Fruit fly (Drosophila melanogaster) whole organism, embryonic: ENCODE measurements around the gene Pex7.

ENCODE experiments used
- Asciz ChIP-seq: fragments of 200-800 bp; sonication (Bioruptor generic); optimal IDR thresholded peaks from 2 replicates; lab custom pipeline; 2017; ENCODE audit warnings: missing biosample characterization, mild to moderate bottlenecking, missing genetic modification characterization, missing genetic modification reagents
- Awh ChIP-seq: fragments of 200-800 bp; sonication (Bioruptor generic); IDR thresholded peaks from 2 replicates; pipeline ENCODE4, ENCODE4 v1.3.6; 2022; ENCODE audit warnings: missing biosample characterization, missing genetic modification characterization
- B-H1 ChIP-seq: fragments of 200-800 bp; sonication (Bioruptor generic); IDR thresholded peaks from 3 replicates; pipeline ENCODE4 v1.3.6; 2022; ENCODE audit warnings: missing biosample characterization, missing genetic modification characterization
- B-H2 ChIP-seq: fragments of 200-800 bp; sonication (Bioruptor generic); optimal IDR thresholded peaks from 2 replicates; lab custom pipeline; 2018; ENCODE audit warnings: missing biosample characterization, mild to moderate bottlenecking, missing genetic modification characterization
- Blimp-1 ChIP-seq: fragments of 200-800 bp; sonication (Bioruptor generic); optimal IDR thresholded peaks from 3 replicates; lab custom pipeline; 2018; ENCODE audit warnings: missing biosample characterization, missing genetic modification characterization, mild to moderate bottlenecking, moderate library complexity, missing genetic modification reagents
- CG10979 ChIP-seq: fragments of 200-800 bp; sonication (Bioruptor generic); optimal IDR thresholded peaks from 2 replicates; lab custom pipeline; 2018; ENCODE audit warnings: missing biosample characterization, mild to moderate bottlenecking, missing genetic modification characterization, moderate library complexity
- CG11085 ChIP-seq: fragments of 200-800 bp; sonication (Bioruptor generic); IDR thresholded peaks from 2 replicates; pipeline ENCODE4 v1.3.6; 2022; ENCODE audit warnings: missing biosample characterization, missing genetic modification characterization
- CG12299 ChIP-seq: fragments of 200-800 bp; sonication (Bioruptor generic); optimal IDR thresholded peaks from 2 replicates; lab custom pipeline; 2018; ENCODE audit warnings: missing biosample characterization, mild to moderate bottlenecking, missing genetic modification characterization
- CG13424 ChIP-seq: fragments of 200-800 bp; sonication (Bioruptor generic); optimal IDR thresholded peaks from 2 replicates; lab custom pipeline; 2019; ENCODE audit warnings: missing biosample characterization, mild to moderate bottlenecking, missing genetic modification characterization, moderate library complexity
- CG14860 ChIP-seq: fragments of 200-800 bp; sonication (Bioruptor generic); IDR thresholded peaks from 3 replicates; pipeline ENCODE4 v1.3.6; 2022; ENCODE audit warnings: missing biosample characterization, missing genetic modification characterization; ENCODE audit not compliant: partially characterized antibody
- CG15011 ChIP-seq: fragments of 200-800 bp; sonication (Bioruptor generic); optimal IDR thresholded peaks from 3 replicates; lab custom pipeline; 2018; ENCODE audit warnings: missing biosample characterization, mild to moderate bottlenecking, missing genetic modification characterization
- CG15073 ChIP-seq: fragments of 200-800 bp; sonication (Bioruptor generic); optimal IDR thresholded peaks from 2 replicates; lab custom pipeline; 2016; ENCODE audit warnings: missing biosample characterization, missing genetic modification characterization
- CG18262 ChIP-seq: fragments of 200-800 bp; optimal IDR thresholded peaks from 3 replicates; lab custom pipeline; 2019; ENCODE audit warnings: missing biosample characterization, mild to moderate bottlenecking, missing genetic modification characterization, moderate library complexity
- CG2116 ChIP-seq: fragments of 200-800 bp; sonication (Bioruptor generic); optimal IDR thresholded peaks from 3 replicates; lab custom pipeline; 2018; ENCODE audit warnings: missing biosample characterization, mild to moderate bottlenecking, missing genetic modification characterization
- CG32532 ChIP-seq: fragments of 200-800 bp; sonication (Bioruptor generic); IDR thresholded peaks from 2 replicates; pipeline ENCODE4 v1.3.6; 2022; ENCODE audit warnings: missing biosample characterization, missing genetic modification characterization
- CG34224 ChIP-seq: fragments of 200-800 bp; sonication (Bioruptor generic); IDR thresholded peaks from 3 replicates; pipeline ENCODE4 v1.3.6; 2022; ENCODE audit warnings: missing biosample characterization, missing genetic modification characterization; ENCODE audit not compliant: partially characterized antibody
- CG4328 ChIP-seq: fragments of 200-800 bp; sonication (Bioruptor generic); optimal IDR thresholded peaks from 3 replicates; lab custom pipeline; 2017; ENCODE audit warnings: missing biosample characterization, missing genetic modification reagents, missing genetic modification characterization
- CG4617 ChIP-seq: fragments of 200-800 bp; sonication (Bioruptor generic); optimal IDR thresholded peaks from 3 replicates; lab custom pipeline; 2016; ENCODE audit warnings: missing biosample characterization, missing genetic modification characterization, borderline replicate concordance
- CG6272 ChIP-seq: fragments of 200-800 bp; sonication (Bioruptor generic); IDR thresholded peaks from 2 replicates; pipeline ENCODE4 v1.3.6; 2022; ENCODE audit warnings: missing biosample characterization, missing genetic modification characterization
- CG6683 ChIP-seq: fragments of 200-800 bp; sonication (Bioruptor generic); optimal IDR thresholded peaks from 2 replicates; lab custom pipeline; 2017; ENCODE audit warnings: missing biosample characterization, mild to moderate bottlenecking, missing genetic modification characterization, missing genetic modification reagents
- CG6854 ChIP-seq: fragments of 200-800 bp; sonication (Bioruptor generic); optimal IDR thresholded peaks from 3 replicates; lab custom pipeline; 2017; ENCODE audit warnings: missing biosample characterization, mild to moderate bottlenecking, missing genetic modification characterization
- CG7987 ChIP-seq: fragments of 200-800 bp; sonication (Bioruptor generic); optimal IDR thresholded peaks from 2 replicates; lab custom pipeline; 2018; ENCODE audit warnings: missing biosample characterization, mild to moderate bottlenecking, missing genetic modification characterization, moderate library complexity
- CG9876 ChIP-seq: fragments of 200-800 bp; sonication (Bioruptor generic); optimal IDR thresholded peaks from 2 replicates; lab custom pipeline; 2016; ENCODE audit warnings: missing biosample characterization, missing genetic modification characterization
- Camta ChIP-seq: fragments of 200-800 bp; sonication (Bioruptor generic); optimal IDR thresholded peaks from 2 replicates; lab custom pipeline; 2016; ENCODE audit warnings: missing biosample characterization, missing genetic modification characterization
- CoRest ChIP-seq: fragments of 200-800 bp; sonication (Bioruptor generic); optimal IDR thresholded peaks from 3 replicates; lab custom pipeline; 2018; ENCODE audit warnings: missing biosample characterization, mild to moderate bottlenecking, missing genetic modification characterization, moderate library complexity
- Dip3 ChIP-seq: fragments of 200-800 bp; sonication (Bioruptor generic); optimal IDR thresholded peaks from 3 replicates; lab custom pipeline; 2016; ENCODE audit warnings: missing biosample characterization, missing genetic modification characterization
- E2f2 ChIP-seq: fragments of 200-800 bp; sonication (Bioruptor generic); IDR thresholded peaks from 2 replicates; pipeline ENCODE4 v1.3.6; 2022; ENCODE audit warnings: missing biosample characterization, missing genetic modification characterization
- Jarid2 ChIP-seq: fragments of 200-800 bp; sonication (Bioruptor generic); optimal IDR thresholded peaks from 3 replicates; lab custom pipeline; 2017; ENCODE audit warnings: mild to moderate bottlenecking, missing biosample characterization, missing genetic modification reagents, missing genetic modification characterization
- Kr ChIP-seq: fragments of 200-800 bp; sonication (Bioruptor generic); optimal IDR thresholded peaks from 2 replicates; lab custom pipeline; 2017; ENCODE audit warnings: missing biosample characterization, mild to moderate bottlenecking, missing genetic modification characterization
- Med ChIP-seq: fragments of 200-800 bp; sonication (Bioruptor generic); peaks from one replicate; lab custom pipeline; 2016; ENCODE audit warnings: missing biosample characterization, missing genetic modification characterization, mild to moderate bottlenecking, inconsistent platforms, moderate library complexity
- Optix ChIP-seq: fragments of 200-800 bp; sonication (Bioruptor generic); IDR thresholded peaks from 3 replicates; pipeline ENCODE4 v1.3.6; 2022; ENCODE audit warnings: missing biosample characterization, missing genetic modification characterization
- PHDP ChIP-seq: fragments of 200-800 bp; sonication (Bioruptor generic); optimal IDR thresholded peaks from 3 replicates; lab custom pipeline; 2018; ENCODE audit warnings: missing biosample characterization, mild to moderate bottlenecking, missing genetic modification characterization, moderate library complexity
- Rfx ChIP-seq: fragments of 200-800 bp; sonication (Bioruptor generic); IDR thresholded peaks from 2 replicates; pipeline ENCODE4 v1.3.6; 2022; ENCODE audit warnings: missing biosample characterization, missing genetic modification characterization
- amos ChIP-seq: fragments of 200-800 bp; sonication (Bioruptor generic); IDR thresholded peaks from 2 replicates; pipeline ENCODE4 v1.3.6; 2022; ENCODE audit warnings: missing biosample characterization, missing genetic modification characterization; ENCODE audit not compliant: partially characterized antibody
- aop ChIP-seq: fragments of 200-800 bp; sonication (Bioruptor generic); IDR thresholded peaks from 2 replicates; pipeline ENCODE4 v1.3.6; 2022; ENCODE audit warnings: missing biosample characterization, missing genetic modification characterization
- danr ChIP-seq: fragments of 200-800 bp; sonication (Bioruptor generic); IDR thresholded peaks from 2 replicates; pipeline ENCODE4 v1.3.6; 2022; ENCODE audit warnings: missing biosample characterization, missing genetic modification characterization
- ewg ChIP-seq: fragments of 200-800 bp; sonication (Bioruptor generic); optimal IDR thresholded peaks from 3 replicates; lab custom pipeline; 2017; ENCODE audit warnings: mild to moderate bottlenecking, missing biosample characterization, missing genetic modification reagents, missing genetic modification characterization
- fd102C ChIP-seq: fragments of 200-800 bp; sonication (Bioruptor generic); optimal IDR thresholded peaks from 2 replicates; lab custom pipeline; 2018; ENCODE audit warnings: missing biosample characterization, mild to moderate bottlenecking, missing genetic modification characterization, moderate library complexity
- fd64A ChIP-seq: fragments of 200-800 bp; sonication (Bioruptor generic); optimal IDR thresholded peaks from 3 replicates; lab custom pipeline; 2018; ENCODE audit warnings: missing biosample characterization, mild to moderate bottlenecking, missing genetic modification characterization
- ftz-f1 ChIP-seq: fragments of 200-800 bp; sonication (Bioruptor generic); optimal IDR thresholded peaks from 2 replicates; lab custom pipeline; 2016; ENCODE audit warnings: missing biosample characterization, missing genetic modification characterization
- grn ChIP-seq: fragments of 200-800 bp; sonication (Bioruptor generic); optimal IDR thresholded peaks from 3 replicates; lab custom pipeline; 2017; ENCODE audit warnings: missing biosample characterization, missing genetic modification characterization
- jumu ChIP-seq: fragments of 200-800 bp; sonication (Bioruptor generic); optimal IDR thresholded peaks from 3 replicates; lab custom pipeline; 2016; ENCODE audit warnings: missing biosample characterization, missing genetic modification characterization
- nmo ChIP-seq: fragments of 200-800 bp; sonication (Bioruptor generic); optimal IDR thresholded peaks from 2 replicates; lab custom pipeline; 2018; ENCODE audit warnings: missing biosample characterization, mild to moderate bottlenecking, missing genetic modification characterization, moderate library complexity
- odd ChIP-seq: fragments of 200-800 bp; sonication (Bioruptor generic); optimal IDR thresholded peaks from 2 replicates; lab custom pipeline; 2017; ENCODE audit warnings: missing biosample characterization, mild to moderate bottlenecking, missing genetic modification characterization
- pita ChIP-seq: fragments of 200-800 bp; sonication (Bioruptor generic); optimal IDR thresholded peaks from 2 replicates; lab custom pipeline; 2017; ENCODE audit warnings: missing biosample characterization, mild to moderate bottlenecking, missing genetic modification characterization
- ranshi ChIP-seq: fragments of 200-800 bp; sonication (Bioruptor generic); IDR thresholded peaks from 2 replicates; pipeline ENCODE4 v1.3.6; 2022; ENCODE audit warnings: missing biosample characterization, missing genetic modification characterization
- repo ChIP-seq: fragments of 200-800 bp; sonication (Bioruptor generic); optimal IDR thresholded peaks from 2 replicates; lab custom pipeline; 2016; ENCODE audit warnings: missing biosample characterization, missing genetic modification characterization
- salm ChIP-seq: fragments of 200-800 bp; sonication (Bioruptor generic); optimal IDR thresholded peaks from 2 replicates; lab custom pipeline; 2018; ENCODE audit warnings: missing biosample characterization, mild to moderate bottlenecking, missing genetic modification characterization
- zf30C ChIP-seq: fragments of 200-800 bp; sonication (Bioruptor generic); optimal IDR thresholded peaks from 3 replicates; lab custom pipeline; 2018; ENCODE audit warnings: missing biosample characterization, mild to moderate bottlenecking, missing genetic modification characterization

The Pex7 gene

dm6 chr3L:8696487-8696954, 49.6 kb downstream of the Pex7 start (continued):
- TF ChIP-seq fd64A (GFP tag; lab: Kevin White, UChicago) = peak; percentile 86
- TF ChIP-seq B-H1 (GFP tag; lab: Robert Waterston, UW) = no peak; the same call in 2 of the 3 replicates
- TF ChIP-seq ewg = peak; percentile 45
- peak; percentile 34; the same call in 1 of the 3 replicates for TF ChIP-seq Optix (GFP tag; lab: Robert Waterston, UW)
- TF ChIP-seq CG7987 (GFP tag; lab: Kevin White, UChicago) = peak; percentile 71
- peak; percentile 49 for TF ChIP-seq CG13424
- peak; percentile 21 for TF ChIP-seq CG10979
- TF ChIP-seq PHDP (tag; lab: Kevin White, UChicago) = peak; percentile 66
- peak; percentile 60 for TF ChIP-seq Blimp-1 (GFP tag; lab: Kevin White, UChicago)
- TF ChIP-seq CG34224 (GFP tag; lab: Robert Waterston, UW) = no peak
- TF ChIP-seq CG18262 = peak; percentile 44
- TF ChIP-seq B-H2 = peak; percentile 32
- peak; percentile 35; the same call in 1 of the 2 replicates for TF ChIP-seq amos (GFP tag; lab: Robert Waterston, UW)
- TF ChIP-seq Awh (GFP tag; lab: Robert Waterston, UW) = peak; percentile 80; the same call in 1 of the 2 replicates
- TF ChIP-seq Kr (GFP tag; lab: Kevin White, UChicago) = no peak
- peak; percentile 77 for TF ChIP-seq CG6683 (GFP tag; lab: Kevin White, UChicago)
- TF ChIP-seq Asciz (GFP tag; lab: Kevin White, UChicago) = peak; percentile 79
- peak; percentile 81 for TF ChIP-seq odd
- TF ChIP-seq grn (GFP tag; lab: Kevin White, UChicago) = peak; percentile 39
- TF ChIP-seq ftz-f1 (GFP tag; lab: Kevin White, UChicago) = peak; percentile 90
- TF ChIP-seq CG6854 (GFP tag; lab: Kevin White, UChicago) = peak; percentile 70
- no peak for TF ChIP-seq Dip3 (GFP tag; lab: Kevin White, UChicago)
- 0 out of 2 replicates have a peak, but pooled peaks have one; percentile 3 for TF ChIP-seq aop (GFP tag; lab: Robert Waterston, UW)
- peak; percentile 71 for TF ChIP-seq Jarid2 (GFP tag; lab: Kevin White, UChicago)
- no peak for TF ChIP-seq nmo (GFP tag; lab: Kevin White, UChicago)
- TF ChIP-seq CG11085 (GFP tag; lab: Robert Waterston, UW) = no peak
- peak; percentile 78 for TF ChIP-seq CG4328 (GFP tag; lab: Kevin White, UChicago)
- TF ChIP-seq pita = no peak
- TF ChIP-seq CoRest (tag; lab: Kevin White, UChicago) = peak; percentile 51
- TF ChIP-seq CG4617 = no peak
- TF ChIP-seq Rfx = peak; percentile 57; the same call in 1 of the 2 replicates
- TF ChIP-seq salm (tag; lab: Kevin White, UChicago) = peak; percentile 52
- peak; percentile 5 for TF ChIP-seq CG15011 (GFP tag; lab: Kevin White, UChicago)
- TF ChIP-seq CG6272 (GFP tag; lab: Robert Waterston, UW) = 0 out of 2 replicates have a peak, but pooled peaks have one; percentile 21
- no peak for TF ChIP-seq fd102C
- no peak for TF ChIP-seq danr
- TF ChIP-seq Med = peak; percentile 93
- TF ChIP-seq CG9876 (GFP tag; lab: Kevin White, UChicago) = no peak
- TF ChIP-seq CG12299 (tag; lab: Kevin White, UChicago) = peak; percentile 47
- TF ChIP-seq zf30C (GFP tag; lab: Kevin White, UChicago) = no peak
- TF ChIP-seq ranshi (GFP tag; lab: Robert Waterston, UW) = peak; percentile 5; the same call in 1 of the 2 replicates
- peak; percentile 37; the same call in 1 of the 2 replicates for TF ChIP-seq E2f2 (GFP tag; lab: Robert Waterston, UW)
- peak; percentile 39 for TF ChIP-seq jumu (GFP tag; lab: Kevin White, UChicago)
- peak; percentile 36 for TF ChIP-seq repo (GFP tag; lab: Kevin White, UChicago)
- TF ChIP-seq CG32532 (GFP tag; lab: Robert Waterston, UW) = peak; percentile 57
- TF ChIP-seq CG14860 (GFP tag; lab: Robert Waterston, UW) = no peak
- TF ChIP-seq CG2116 (GFP tag; lab: Kevin White, UChicago) = peak; percentile 42
- TF ChIP-seq Camta (GFP tag; lab: Kevin White, UChicago) = peak; percentile 36
- TF ChIP-seq CG15073 = no peak
